Fruit fly (Drosophila melanogaster): ENCODE measurements around the gene sens.

sens gene

DNA sequence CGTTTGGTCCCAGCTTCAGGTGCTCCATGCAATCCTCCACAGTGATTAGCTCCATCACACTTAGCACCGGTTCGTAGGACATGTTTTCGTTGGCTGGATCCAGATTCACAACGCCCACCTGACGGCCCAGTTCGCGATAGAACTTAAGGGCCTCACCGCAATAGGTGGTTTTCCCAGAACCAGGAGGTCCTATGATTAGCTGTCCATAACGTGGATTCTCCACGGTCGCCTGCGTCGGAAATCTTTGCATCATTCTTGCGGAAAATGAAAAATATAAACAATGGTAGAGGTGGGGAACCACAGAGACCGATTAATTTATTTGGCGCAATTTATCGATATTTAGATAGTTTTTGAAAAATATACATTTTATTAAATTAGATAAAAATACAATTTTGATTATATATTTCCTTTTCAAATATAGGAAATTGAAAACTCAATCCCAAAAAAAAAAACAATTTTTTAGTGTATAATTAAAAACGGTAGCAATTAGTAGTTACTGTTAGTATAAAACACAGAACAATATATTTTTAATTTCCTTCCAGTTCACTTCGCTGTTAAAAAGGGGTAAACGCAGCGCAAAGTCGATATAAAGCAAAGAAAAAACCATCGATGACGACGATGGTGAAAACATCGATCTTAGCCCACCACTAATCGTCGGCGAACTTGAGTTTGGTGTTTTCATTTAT is 11.4 kb upstream of the sens start, which contains the start of the genes CG10222 and flr (continued):
- TF ChIP-seq CG2875 (GFP tag; optimal IDR thresholded peaks at IDR 0.05) = no peak
- TF ChIP-seq pita (GFP tag; optimal IDR thresholded peaks at IDR 0.05) = no peak
- TF ChIP-seq jumu (GFP tag; optimal IDR thresholded peaks at IDR 0.05) = no peak
- TF ChIP-seq Aef1 (GFP tag; IDR thresholded peaks at IDR 0.05) = no peak
- TF ChIP-seq fd3F (GFP tag; optimal IDR thresholded peaks at IDR 0.05) = no peak
- no peak for TF ChIP-seq insv (GFP tag; optimal IDR thresholded peaks at IDR 0.05)
- TF ChIP-seq CG15269 (tag; optimal IDR thresholded peaks at IDR 0.05) = peak; percentile 5
- TF ChIP-seq CG12299 (tag; optimal IDR thresholded peaks at IDR 0.05) = no peak
- no peak for TF ChIP-seq CG18476 (GFP tag; optimal IDR thresholded peaks at IDR 0.05)
- TF ChIP-seq Max (GFP tag; optimal IDR thresholded peaks at IDR 0.05) = peak; percentile 30
- TF ChIP-seq CG16779 (GFP tag; IDR thresholded peaks at IDR 0.05) = no peak
- peak; percentile 87 for TF ChIP-seq Scr (GFP tag; IDR thresholded peaks at IDR 0.05; ENCODE audit: partially characterized antibody)
- no peak for TF ChIP-seq disco-r (GFP tag; optimal IDR thresholded peaks at IDR 0.05)
- TF ChIP-seq Hsf (GFP tag; optimal IDR thresholded peaks at IDR 0.05) = no peak
- no peak for TF ChIP-seq CG10979 (tag; optimal IDR thresholded peaks at IDR 0.05)
- TF ChIP-seq CG10147 (GFP tag; optimal IDR thresholded peaks at IDR 0.05) = peak; percentile 17
- no peak for TF ChIP-seq scrt (GFP tag; optimal IDR thresholded peaks at IDR 0.05)
- no peak for TF ChIP-seq B-H1 (GFP tag; IDR thresholded peaks at IDR 0.05)
- no peak for TF ChIP-seq CG15696 (tag; optimal IDR thresholded peaks at IDR 0.05)
- no peak for TF ChIP-seq Bteb2 (GFP tag; optimal IDR thresholded peaks at IDR 0.05)
- no peak for TF ChIP-seq CG12659 (GFP tag; optimal IDR thresholded peaks at IDR 0.05)
- TF ChIP-seq wdn (GFP tag; IDR thresholded peaks at IDR 0.05) = no peak
- TF ChIP-seq Fer3 (tag; optimal IDR thresholded peaks at IDR 0.05) = no peak
- no peak for TF ChIP-seq CG12769 (tag; optimal IDR thresholded peaks at IDR 0.05)
- no peak for TF ChIP-seq H15 (GFP tag; IDR thresholded peaks at IDR 0.05)
- no peak for TF ChIP-seq ro (GFP tag; IDR thresholded peaks at IDR 0.05)
- TF ChIP-seq CG1529 (GFP tag; optimal IDR thresholded peaks at IDR 0.05) = no peak
- TF ChIP-seq hb (GFP tag; IDR thresholded peaks at IDR 0.05; ENCODE audit: partially characterized antibody) = peak; percentile 69
- TF ChIP-seq Poxn (GFP tag; IDR thresholded peaks at IDR 0.05) = no peak
- TF ChIP-seq CG17385 (GFP tag; optimal IDR thresholded peaks at IDR 0.05) = no peak
- no peak for TF ChIP-seq trh (GFP tag; optimal IDR thresholded peaks at IDR 0.05)
- no peak for TF ChIP-seq Lpt (GFP tag; optimal IDR thresholded peaks at IDR 0.05)
- no peak for TF ChIP-seq tin (GFP tag; optimal IDR thresholded peaks at IDR 0.05)
- no peak for TF ChIP-seq unpg (GFP tag; optimal IDR thresholded peaks at IDR 0.05)
- TF ChIP-seq Atf3 (GFP tag; optimal IDR thresholded peaks at IDR 0.05) = no peak
- no peak for TF ChIP-seq CG15479 (GFP tag; optimal IDR thresholded peaks at IDR 0.05)
- no peak for TF ChIP-seq CG11085 (GFP tag; IDR thresholded peaks at IDR 0.05)
- no peak for TF ChIP-seq org-1 (GFP tag; optimal IDR thresholded peaks at IDR 0.05)
- TF ChIP-seq CG1792 (GFP tag; optimal IDR thresholded peaks at IDR 0.05) = no peak
- no peak for TF ChIP-seq CG3407 (GFP tag; optimal IDR thresholded peaks at IDR 0.05)
- TF ChIP-seq HLH54F (GFP tag; optimal IDR thresholded peaks at IDR 0.05) = no peak
- TF ChIP-seq Tbp (GFP tag; optimal IDR thresholded peaks at IDR 0.05) = no peak
- TF ChIP-seq CG15514 (GFP tag; optimal IDR thresholded peaks at IDR 0.05) = peak; percentile 40
- TF ChIP-seq inv (GFP tag; IDR thresholded peaks at IDR 0.05; ENCODE audit: partially characterized antibody) = peak; percentile 64
- TF ChIP-seq pum (GFP tag; optimal IDR thresholded peaks at IDR 0.05) = no peak
- no peak for TF ChIP-seq CG32532 (GFP tag; IDR thresholded peaks at IDR 0.05)
- TF ChIP-seq dati (GFP tag; IDR thresholded peaks at IDR 0.05) = no peak
- no peak for TF ChIP-seq Antp (GFP tag; optimal IDR thresholded peaks at IDR 0.05)
- TF ChIP-seq nau (GFP tag; optimal IDR thresholded peaks at IDR 0.05) = no peak
- peak; percentile 62 for TF ChIP-seq CG17186 (GFP tag; optimal IDR thresholded peaks at IDR 0.05)
